Worm (Caenorhabditis elegans) whole organism, L2 larva: Measurements from ENCODE around the gene K02D3.1.

Experiments
- F13H6.1 ChIP-seq: sonication (generic microtip); optimal IDR thresholded peaks from 2 replicates; lab custom pipeline; 2016; ENCODE audit warnings: missing genetic modification characterization, missing compliant biosample characterization
- R02D3.7 ChIP-seq: fragments of 150-350 bp; optimal IDR thresholded peaks from 2 replicates; lab custom pipeline; 2014; ENCODE audit warnings: missing biosample characterization, missing genetic modification characterization
- Y55F3AM.14 ChIP-seq: fragments of 200-800 bp; sonication (Bioruptor generic); optimal IDR thresholded peaks from 2 replicates; lab custom pipeline; 2018; ENCODE audit warnings: mild to moderate bottlenecking, missing genetic modification characterization, missing compliant biosample characterization
- alr-1 ChIP-seq: fragments of 150-350 bp; optimal IDR thresholded peaks from 2 replicates; lab custom pipeline; 2014; ENCODE audit warnings: missing biosample characterization, missing genetic modification characterization
- aly-2 ChIP-seq: fragments of 150-350 bp; optimal IDR thresholded peaks from 2 replicates; lab custom pipeline; 2014; ENCODE audit warnings: missing biosample characterization, missing genetic modification characterization
- ama-1 ChIP-seq: fragments of 150-350 bp; optimal IDR thresholded peaks from 2 replicates; lab custom pipeline; 2018; ENCODE audit warnings: inconsistent platforms
- crh-2 ChIP-seq: sonication (generic microtip); optimal IDR thresholded peaks from 2 replicates; lab custom pipeline; 2017; ENCODE audit warnings: missing biosample characterization, missing genetic modification characterization
- egl-27 ChIP-seq: sonication (generic microtip); optimal IDR thresholded peaks from 3 replicates; lab custom pipeline; 2017; ENCODE audit warnings: missing biosample characterization, missing genetic modification reagents, missing genetic modification characterization
- elt-3 ChIP-seq: sonication (generic microtip); optimal IDR thresholded peaks from 2 replicates; lab custom pipeline; 2017; ENCODE audit warnings: missing biosample characterization, missing genetic modification characterization
- lin-13 ChIP-seq: fragments of 150-350 bp; optimal IDR thresholded peaks from 2 replicates; lab custom pipeline; 2014; ENCODE audit warnings: missing biosample characterization, missing genetic modification reagents, missing genetic modification characterization
- lin-39 ChIP-seq: fragments of 150-350 bp; optimal IDR thresholded peaks from 2 replicates; lab custom pipeline; 2014; ENCODE audit warnings: missing biosample characterization, missing genetic modification reagents, missing genetic modification characterization
- lsy-2 ChIP-seq, 2 experiments: fragments of 150-350 bp in 1 of 2; sonication (generic microtip) in 1 of 2; optimal IDR thresholded peaks; 2 replicates each; lab custom pipeline; 2014 to 2017; ENCODE audit warnings: missing biosample characterization in 2 of 2, missing genetic modification characterization in 2 of 2
- mdl-1 ChIP-seq, 2 experiments: fragments of 150-350 bp in 1 of 2; sonication (generic microtip) in 1 of 2; optimal IDR thresholded peaks; 2 replicates each; lab custom pipeline; 2017; ENCODE audit warnings: missing biosample characterization in 2 of 2, missing genetic modification characterization in 2 of 2
- nhr-10 ChIP-seq: sonication (generic microtip); optimal IDR thresholded peaks from 2 replicates; lab custom pipeline; 2017; ENCODE audit warnings: missing biosample characterization, missing genetic modification characterization
- nhr-11 ChIP-seq: fragments of 150-350 bp; optimal IDR thresholded peaks from 2 replicates; lab custom pipeline; 2014; ENCODE audit warnings: missing biosample characterization, missing genetic modification characterization
- nhr-129 ChIP-seq: fragments of 150-350 bp; optimal IDR thresholded peaks from 2 replicates; lab custom pipeline; 2014; ENCODE audit warnings: missing biosample characterization, missing genetic modification characterization
- nhr-23 ChIP-seq: fragments of 150-350 bp; optimal IDR thresholded peaks from 2 replicates; lab custom pipeline; 2014; ENCODE audit warnings: missing biosample characterization, missing genetic modification reagents, missing genetic modification characterization
- nhr-25 ChIP-seq: fragments of 150-350 bp; sonication (generic microtip); optimal IDR thresholded peaks from 3 replicates; lab custom pipeline; 2014; ENCODE audit warnings: missing biosample characterization, missing genetic modification characterization
- nhr-6 ChIP-seq: fragments of 150-350 bp; optimal IDR thresholded peaks from 2 replicates; lab custom pipeline; 2014; ENCODE audit warnings: missing biosample characterization, missing genetic modification characterization
- sem-4 ChIP-seq: fragments of 150-350 bp; optimal IDR thresholded peaks from 2 replicates; lab custom pipeline; 2014; ENCODE audit warnings: missing biosample characterization, missing genetic modification reagents, missing genetic modification characterization
- skn-1 ChIP-seq: sonication (generic microtip); optimal IDR thresholded peaks from 2 replicates; lab custom pipeline; 2017; ENCODE audit warnings: missing biosample characterization, missing genetic modification characterization
- sma-3 ChIP-seq: sonication (generic microtip); optimal IDR thresholded peaks from 2 replicates; lab custom pipeline; 2016; ENCODE audit warnings: missing genetic modification reagents, missing genetic modification characterization, missing compliant biosample characterization
- sma-9 ChIP-seq, 2 experiments: fragments of 150-350 bp in 1 of 2; sonication (generic microtip) in 1 of 2; optimal IDR thresholded peaks; 2 replicates each; lab custom pipeline; 2014 to 2016; ENCODE audit warnings: missing genetic modification characterization in 2 of 2, mild to moderate bottlenecking in 1 of 2, missing biosample characterization in 1 of 2, missing compliant biosample characterization in 1 of 2, missing genetic modification reagents in 1 of 2, moderate library complexity in 1 of 2
- snpc-4 ChIP-seq: fragments of 150-350 bp; optimal IDR thresholded peaks from 2 replicates; lab custom pipeline; 2014; ENCODE audit warnings: missing biosample characterization, missing genetic modification characterization
- unc-55 ChIP-seq: fragments of 150-350 bp; sonication (generic microtip); optimal IDR thresholded peaks from 3 replicates; lab custom pipeline; 2014; ENCODE audit warnings: missing biosample characterization, missing genetic modification reagents, missing genetic modification characterization
- unc-62 ChIP-seq: fragments of 150-350 bp; optimal IDR thresholded peaks from 2 replicates; lab custom pipeline; 2014; ENCODE audit warnings: missing biosample characterization, missing genetic modification reagents, missing genetic modification characterization
- zag-1 ChIP-seq: fragments of 150-350 bp; optimal IDR thresholded peaks from 2 replicates; lab custom pipeline; 2014; ENCODE audit warnings: missing biosample characterization, missing genetic modification characterization
- ztf-1 ChIP-seq: fragments of 200-800 bp; sonication (Bioruptor generic); conservative IDR thresholded peaks from 2 replicates; pipeline ENCODE4 v1.3.6; 2022; ENCODE audit warnings: missing genetic modification characterization, missing compliant biosample characterization
- ztf-11 ChIP-seq: sonication (generic microtip); optimal IDR thresholded peaks from 2 replicates; lab custom pipeline; 2017; ENCODE audit warnings: missing biosample characterization, missing genetic modification characterization
- ztf-4 ChIP-seq: fragments of 150-350 bp; optimal IDR thresholded peaks from 2 replicates; lab custom pipeline; 2014; ENCODE audit warnings: missing biosample characterization, missing genetic modification characterization

The K02D3.1 gene

ce11 chrX:13700642-13701233, 6.0 kb upstream of the K02D3.1 start (continued):
- TF ChIP-seq ztf-11 (tag; lab: Kevin White, UChicago) (peak; percentile 78), aly-2 (tag; lab: Kevin White, UChicago) (peak; percentile 92), nhr-10 (tag; lab: Kevin White, UChicago) (peak; percentile 97), nhr-23 (tag; lab: Kevin White, UChicago) (no peak), skn-1 (tag; lab: Kevin White, UChicago) (peak; percentile 84), lsy-2 (tag; optimal IDR thresholded peaks at IDR 0.05; lab: Kevin White, UChicago) (peak; percentile 97), ztf-4 (tag; lab: Kevin White, UChicago) (peak; percentile 99), unc-55 (GFP tag; lab: Kevin White, UChicago) (peak; percentile 100), Y55F3AM.14 (GFP tag; lab: Kevin White, UChicago) (peak; percentile 91), nhr-129 (tag; lab: Kevin White, UChicago) (peak; percentile 100), R02D3.7 (peak; percentile 83), egl-27 (tag; lab: Kevin White, UChicago) (peak; percentile 100)

- TF ChIP-seq sma-9 (GFP tag; optimal IDR thresholded peaks at IDR 0.05; lab: Kevin White, UChicago) (no peak), sma-9 (tag; optimal IDR thresholded peaks at IDR 0.05; lab: Kevin White, UChicago) (no peak), sma-3 (GFP tag; lab: Kevin White, UChicago) (no peak), alr-1 (no peak), aly-2 (tag; lab: Kevin White, UChicago) (no peak), crh-2 (tag; lab: Kevin White, UChicago) (no peak), ama-1 (lab: Kevin White, UChicago) (no peak)
These were observed 3.8 kb upstream of the K02D3.1 start for ce11 chrX:13702923-13703322.

- TF ChIP-seq lin-13 (GFP tag; lab: Kevin White, UChicago) (no peak), snpc-4 (tag; lab: Kevin White, UChicago) (peak; percentile 58)
These were observed 2.4 kb downstream of the K02D3.1 start for ce11 chrX:13709060-13709459.

ce11 chrX:13711909-13712308, 5.2 kb downstream of the K02D3.1 start, which contains the start of gene K02D3.2:
TSS of gene K02D3.2 (minus strand) at chrX:13712009.
- TF ChIP-seq elt-3 (tag; lab: Kevin White, UChicago): no peak
- TF ChIP-seq lsy-2 (tag; optimal IDR thresholded peaks at IDR 0.05; lab: Kevin White, UChicago): no peak
- TF ChIP-seq aly-2 (tag; lab: Kevin White, UChicago): no peak
- TF ChIP-seq mdl-1 (tag; optimal IDR thresholded peaks at IDR 0.05; lab: Kevin White, UChicago): no peak
- TF ChIP-seq nhr-10 (tag; lab: Kevin White, UChicago): no peak
- TF ChIP-seq, all 48 proteins: peak for 0

- TF ChIP-seq F13H6.1 (tag; lab: Kevin White, UChicago): no peak
- no peak for TF ChIP-seq nhr-23 (tag; lab: Kevin White, UChicago)
- no peak for TF ChIP-seq nhr-11 (tag; lab: Kevin White, UChicago)
- peak; percentile 22 for TF ChIP-seq nhr-129 (tag; lab: Kevin White, UChicago)
- TF ChIP-seq ama-1 (lab: Kevin White, UChicago): no peak
- TF ChIP-seq zag-1: no peak
- no peak for TF ChIP-seq mdl-1 (tag; optimal IDR thresholded peaks at IDR 0.05; lab: Kevin White, UChicago)
- no peak for TF ChIP-seq R02D3.7
- TF ChIP-seq sma-9 (GFP tag; optimal IDR thresholded peaks at IDR 0.05; lab: Kevin White, UChicago): peak; percentile 44
- no peak for TF ChIP-seq sma-9 (tag; optimal IDR thresholded peaks at IDR 0.05; lab: Kevin White, UChicago)
- no peak for TF ChIP-seq ztf-1 (GFP tag; lab: Robert Waterston, UW)
- no peak for TF ChIP-seq elt-3 (tag; lab: Kevin White, UChicago)
- TF ChIP-seq nhr-6 (tag; lab: Kevin White, UChicago): no peak
- TF ChIP-seq unc-62 (GFP tag; lab: Kevin White, UChicago): no peak
- no peak for TF ChIP-seq snpc-4 (tag; lab: Kevin White, UChicago)
- TF ChIP-seq lsy-2 (tag; optimal IDR thresholded peaks at IDR 0.05; lab: Kevin White, UChicago): peak in 1 of 2 experiments; percentile 41
These were observed 6.3 kb downstream of the K02D3.1 start for ce11 chrX:13712992-13713391.

ce11 chrX:13713857-13714256, 7.2 kb downstream of the K02D3.1 start, which contains the start of gene K11E4.1:
TSS of gene K11E4.1 (plus strand) at chrX:13714157.
- no peak for TF ChIP-seq sem-4 (tag; lab: Kevin White, UChicago)
- TF ChIP-seq mdl-1 (tag; optimal IDR thresholded peaks at IDR 0.05; lab: Kevin White, UChicago): no peak
- TF ChIP-seq sma-9 (GFP tag; optimal IDR thresholded peaks at IDR 0.05; lab: Kevin White, UChicago): no peak
- TF ChIP-seq sma-9 (tag; optimal IDR thresholded peaks at IDR 0.05; lab: Kevin White, UChicago): no peak
- TF ChIP-seq ztf-4 (tag; lab: Kevin White, UChicago): no peak
- no peak for TF ChIP-seq nhr-25 (tag; lab: Kevin White, UChicago)
- no peak for TF ChIP-seq lin-39
